Fruit fly (Drosophila melanogaster): ENCODE data around the gene CG34155.

Gene CG34155

dm6 chr3R:30531989-30532653 is 27.9 kb downstream of the CG34155 start, which contains the start of gene tmod (continued):
- 0 out of 2 replicates have a peak, but pooled peaks have one; percentile 32 for TF ChIP-seq CG32767 (GFP tag; IDR thresholded peaks at IDR 0.05)
- no peak for TF ChIP-seq CG4730 (GFP tag; IDR thresholded peaks at IDR 0.05)
- 0 out of 2 replicates have a peak, but pooled peaks have one; percentile 42 for TF ChIP-seq sisA (GFP tag; IDR thresholded peaks at IDR 0.05)
- no peak for TF ChIP-seq NK7.1 (GFP tag; optimal IDR thresholded peaks at IDR 0.05)
- peak; percentile 33 for TF ChIP-seq CG6654 (GFP tag; optimal IDR thresholded peaks at IDR 0.05)
- TF ChIP-seq Rx (GFP tag; IDR thresholded peaks at IDR 0.05), result peak; percentile 37; the same call in 1 of the 2 replicates
- no peak for TF ChIP-seq Usf (GFP tag; optimal IDR thresholded peaks at IDR 0.05)
- peak; percentile 48 for TF ChIP-seq PHDP (tag; optimal IDR thresholded peaks at IDR 0.05)
- TF ChIP-seq sug (tag; optimal IDR thresholded peaks at IDR 0.05), result peak; percentile 83
- TF ChIP-seq ro (GFP tag; IDR thresholded peaks at IDR 0.05), result no peak
- peak; percentile 1 for TF ChIP-seq lilli (GFP tag; optimal IDR thresholded peaks at IDR 0.05)
- peak; percentile 71 for TF ChIP-seq CG2875 (GFP tag; optimal IDR thresholded peaks at IDR 0.05)
- TF ChIP-seq lab (GFP tag; optimal IDR thresholded peaks at IDR 0.05), result peak; percentile 40
- no peak; the same call in 1 of the 2 replicates for TF ChIP-seq dati (GFP tag; IDR thresholded peaks at IDR 0.05)
- no peak for TF ChIP-seq CG11093 (GFP tag; IDR thresholded peaks at IDR 0.05)
- TF ChIP-seq CG12769 (tag; optimal IDR thresholded peaks at IDR 0.05), result peak; percentile 28
- no peak for TF ChIP-seq Scr (GFP tag; IDR thresholded peaks at IDR 0.05; ENCODE audit: partially characterized antibody)
- no peak for TF ChIP-seq psq (GFP tag; optimal IDR thresholded peaks at IDR 0.05)
- no peak for TF ChIP-seq unc-4 (GFP tag; IDR thresholded peaks at IDR 0.05; ENCODE audit: partially characterized antibody)
- TF ChIP-seq Bdp1 (GFP tag; optimal IDR thresholded peaks at IDR 0.05), result no peak
- 0 out of 2 replicates have a peak, but pooled peaks have one; percentile 30 for TF ChIP-seq Ada2b (GFP tag; IDR thresholded peaks at IDR 0.05)
- TF ChIP-seq nau (GFP tag; optimal IDR thresholded peaks at IDR 0.05), result peak; percentile 18
- TF ChIP-seq CG9609 (GFP tag; optimal IDR thresholded peaks at IDR 0.05), result peak; percentile 31
- peak in 1 of 2 experiments; percentile 52 for TF ChIP-seq dpn (GFP tag; optimal IDR thresholded peaks at IDR 0.05)
- no peak for TF ChIP-seq hbn (GFP tag; IDR thresholded peaks at IDR 0.05; ENCODE audit: partially characterized antibody)
- no peak for TF ChIP-seq CG3065 (GFP tag; optimal IDR thresholded peaks at IDR 0.05)
- TF ChIP-seq stc (GFP tag; IDR thresholded peaks at IDR 0.05), result 0 out of 2 replicates have a peak, but pooled peaks have one; percentile 6
- TF ChIP-seq shn (GFP tag; optimal IDR thresholded peaks at IDR 0.05), result peak; percentile 37
- no peak for TF ChIP-seq ranshi (GFP tag; IDR thresholded peaks at IDR 0.05)
- TF ChIP-seq tio (GFP tag; optimal IDR thresholded peaks at IDR 0.05), result peak; percentile 34
- TF ChIP-seq ttk (GFP tag; IDR thresholded peaks at IDR 0.05), result no peak
- peak; percentile 43 for TF ChIP-seq CG13287 (GFP tag; IDR thresholded peaks at IDR 0.05; ENCODE audit: partially characterized antibody)
- no peak for TF ChIP-seq CG8765 (GFP tag; IDR thresholded peaks at IDR 0.05)
- TF ChIP-seq Opbp (GFP tag; IDR thresholded peaks at IDR 0.05; ENCODE audit: partially characterized antibody), result no peak
- peak; percentile 13; the same call in 1 of the 2 replicates for TF ChIP-seq dimm (GFP tag; IDR thresholded peaks at IDR 0.05)
- TF ChIP-seq Lpt (GFP tag; optimal IDR thresholded peaks at IDR 0.05), result no peak
- TF ChIP-seq CG18011 (GFP tag; optimal IDR thresholded peaks at IDR 0.05), result no peak
- TF ChIP-seq CG7786 (GFP tag; optimal IDR thresholded peaks at IDR 0.05), result no peak
- TF ChIP-seq amos (GFP tag; IDR thresholded peaks at IDR 0.05; ENCODE audit: partially characterized antibody), result no peak
- peak; percentile 35 for TF ChIP-seq Fer3 (tag; optimal IDR thresholded peaks at IDR 0.05)
- TF ChIP-seq kah (GFP tag; optimal IDR thresholded peaks at IDR 0.05), result peak; percentile 30
- TF ChIP-seq CG2129 (GFP tag; IDR thresholded peaks at IDR 0.05; ENCODE audit: partially characterized antibody), result no peak
- TF ChIP-seq CG2202 (tag; optimal IDR thresholded peaks at IDR 0.05), result no peak
- no peak for TF ChIP-seq rib (GFP tag; IDR thresholded peaks at IDR 0.05)
- 0 out of 2 replicates have a peak, but pooled peaks have one; percentile 5 for TF ChIP-seq CG14014 (GFP tag; IDR thresholded peaks at IDR 0.05)
- peak; percentile 45 for TF ChIP-seq CG18476 (GFP tag; optimal IDR thresholded peaks at IDR 0.05)
- peak; percentile 45 for TF ChIP-seq ewg (GFP tag; optimal IDR thresholded peaks at IDR 0.05)
- peak; percentile 18 for TF ChIP-seq CG7556 (GFP tag; optimal IDR thresholded peaks at IDR 0.05)
- no peak for TF ChIP-seq mld (GFP tag; IDR thresholded peaks at IDR 0.05; ENCODE audit: partially characterized antibody)

Data from whole organism, embryonic.